Worm (Caenorhabditis elegans) whole organism, dauer: ENCODE data around the gene cysl-2.

Experiments
- unc-62 ChIP-seq: sonication (generic microtip); optimal IDR thresholded peaks from 2 replicates; lab custom pipeline; 2017; ENCODE audit warnings: missing biosample characterization, missing genetic modification reagents, missing genetic modification characterization

cysl-2 gene

DNA sequence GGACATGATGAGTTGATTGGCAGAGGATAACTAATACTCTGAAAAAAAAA is at the start of gene cysl-2:
Gene cysl-2 (minus strand): TSS at position 38 of the 50 bp plus-strand sequence.
- no peak for TF ChIP-seq unc-62 (GFP tag; lab: Kevin White, UChicago)

ce11 chrII:14540551-14540950 is 46.3 kb upstream of the cysl-2 start:
- no peak for TF ChIP-seq unc-62 (GFP tag; lab: Kevin White, UChicago)

ce11 chrII:14537728-14538127 is 43.5 kb upstream of the cysl-2 start, which contains the start of the genes clec-147 and C04H5.7:
clec-147 (minus strand) TSS chrII:14537828.
C04H5.7 (plus strand) TSS chrII:14537946.
- no peak for TF ChIP-seq unc-62 (GFP tag; lab: Kevin White, UChicago)

DNA sequence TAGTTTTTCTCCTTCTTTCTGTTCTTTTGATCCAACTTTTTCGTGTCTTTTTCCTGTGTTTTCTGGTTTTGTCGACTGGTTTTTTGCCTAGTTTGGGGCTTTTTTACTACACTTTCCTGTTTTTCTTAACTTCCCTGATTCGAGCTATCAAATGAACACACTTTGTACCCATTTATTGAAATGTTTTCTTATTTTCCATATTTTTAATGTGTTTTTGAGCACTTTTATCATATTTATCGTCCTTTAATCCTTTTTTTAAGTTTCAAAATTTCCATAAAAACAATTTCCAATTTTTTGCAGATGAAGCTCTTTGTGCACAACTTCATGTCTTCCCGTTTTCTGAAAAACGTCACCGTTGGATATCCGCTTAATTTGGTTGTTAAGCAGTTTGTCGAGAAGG is 39.7 kb upstream of the cysl-2 start, which contains the start of gene C04H5.1:
Gene C04H5.1 (plus strand): TSS at position 301 of the 400 bp plus-strand sequence.
- no peak for TF ChIP-seq unc-62 (GFP tag; lab: Kevin White, UChicago)

DNA sequence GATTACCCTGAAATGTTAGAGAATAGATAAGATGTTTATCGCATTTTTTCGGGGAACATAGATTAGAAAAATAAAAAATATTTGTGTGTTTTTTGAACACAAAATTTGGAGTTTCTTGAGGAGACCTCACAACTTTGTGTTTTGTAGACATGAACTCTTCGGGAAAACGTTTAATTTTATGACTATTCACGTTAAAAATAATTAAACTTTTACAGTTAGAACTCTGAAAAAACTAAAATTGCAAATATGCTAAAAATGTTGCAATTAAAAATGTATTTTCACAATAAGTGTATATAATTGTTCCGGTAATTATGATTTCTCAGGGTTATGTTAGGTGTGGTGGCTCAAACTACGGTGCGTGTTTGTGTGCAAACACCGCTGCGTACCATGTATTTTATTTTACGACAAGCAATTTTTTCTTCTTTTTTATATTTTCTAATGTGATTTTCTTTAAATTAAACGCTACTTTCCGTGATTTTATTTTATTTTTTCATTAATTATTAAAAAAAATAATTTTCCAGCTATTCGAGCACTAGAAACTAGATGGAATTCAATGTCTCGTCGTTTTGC is 34.1 kb upstream of the cysl-2 start, which contains the start of the genes F57C2.5 and spat-1:
Gene F57C2.5 (minus strand): TSS at position 7 of the 570 bp plus-strand sequence.
Gene spat-1 (plus strand): TSS at position 520 of the 570 bp plus-strand sequence.
- no peak for TF ChIP-seq unc-62 (GFP tag; lab: Kevin White, UChicago)

DNA sequence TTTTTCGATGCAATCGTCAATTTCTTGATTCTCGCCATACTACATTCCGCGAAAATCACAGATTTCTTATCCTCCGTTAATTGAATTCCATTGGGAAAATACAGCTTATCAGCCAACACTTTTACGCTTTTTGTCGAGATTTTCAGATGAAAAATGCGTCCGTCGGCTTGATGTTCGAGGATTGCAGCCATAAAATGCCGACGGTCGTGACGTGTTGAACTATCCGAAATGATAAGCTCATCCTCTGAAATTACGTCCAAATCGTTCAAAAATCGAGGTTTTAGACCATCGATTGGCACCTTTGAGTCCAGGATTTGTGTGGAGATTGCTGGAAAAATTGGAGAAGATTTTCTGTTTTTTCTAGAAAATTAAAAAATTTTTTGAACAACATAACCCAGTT is 32.9 kb upstream of the cysl-2 start:
- no peak for TF ChIP-seq unc-62 (GFP tag; lab: Kevin White, UChicago)

DNA sequence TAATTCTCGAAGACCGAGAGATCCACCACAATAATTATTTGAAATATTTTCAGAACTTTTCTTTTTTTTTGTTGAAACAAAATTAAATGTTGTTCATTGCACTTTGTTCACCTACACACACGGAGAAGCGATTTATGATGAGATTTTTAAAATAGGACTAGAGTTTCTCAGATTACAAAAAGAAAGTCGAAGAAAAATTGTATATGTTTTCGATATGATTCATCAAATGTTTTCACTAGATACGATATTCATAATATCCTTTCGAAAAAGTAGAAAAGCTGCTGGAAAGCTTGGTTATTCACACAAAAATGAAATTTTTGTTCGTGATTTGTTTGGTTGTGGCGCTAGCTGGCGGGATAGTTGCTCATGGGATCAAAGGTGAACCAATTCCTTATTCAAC is 30.8 kb upstream of the cysl-2 start, which contains the start of gene F57C2.4:
Gene F57C2.4 (plus strand): TSS at position 301 of the 400 bp plus-strand sequence.
- TF ChIP-seq unc-62 (GFP tag; lab: Kevin White, UChicago), result no peak

DNA sequence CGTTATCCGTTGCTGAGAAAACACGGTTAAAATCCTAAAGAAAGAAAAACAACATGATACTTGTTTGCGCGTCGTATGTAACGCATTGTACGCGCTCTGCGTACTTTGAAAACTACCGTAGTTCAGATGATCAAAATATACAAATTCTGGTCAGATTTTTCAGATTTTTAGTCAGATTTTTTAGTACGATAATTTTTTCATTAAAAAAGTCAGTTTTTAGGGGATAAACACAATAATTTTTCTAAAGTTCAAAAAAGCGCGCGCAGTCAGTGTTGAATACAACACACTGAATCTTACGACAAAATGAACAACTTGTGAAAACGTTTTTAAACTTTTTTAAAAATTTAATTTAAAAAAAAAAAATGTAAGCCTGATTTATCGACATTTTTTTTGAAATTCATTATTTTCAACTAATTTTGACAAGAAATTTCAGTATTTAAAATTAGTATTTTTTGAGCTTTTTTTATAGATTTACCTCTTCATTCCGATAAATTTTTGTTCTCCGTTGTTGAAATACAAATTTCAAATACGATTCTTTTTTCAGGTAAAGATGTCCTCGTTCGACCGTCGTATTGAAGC is 29.5 kb upstream of the cysl-2 start, which contains the start of gene pot-2:
Gene pot-2 (plus strand): TSS at position 529 of the 579 bp plus-strand sequence.
- TF ChIP-seq unc-62 (GFP tag; lab: Kevin White, UChicago), result no peak

DNA sequence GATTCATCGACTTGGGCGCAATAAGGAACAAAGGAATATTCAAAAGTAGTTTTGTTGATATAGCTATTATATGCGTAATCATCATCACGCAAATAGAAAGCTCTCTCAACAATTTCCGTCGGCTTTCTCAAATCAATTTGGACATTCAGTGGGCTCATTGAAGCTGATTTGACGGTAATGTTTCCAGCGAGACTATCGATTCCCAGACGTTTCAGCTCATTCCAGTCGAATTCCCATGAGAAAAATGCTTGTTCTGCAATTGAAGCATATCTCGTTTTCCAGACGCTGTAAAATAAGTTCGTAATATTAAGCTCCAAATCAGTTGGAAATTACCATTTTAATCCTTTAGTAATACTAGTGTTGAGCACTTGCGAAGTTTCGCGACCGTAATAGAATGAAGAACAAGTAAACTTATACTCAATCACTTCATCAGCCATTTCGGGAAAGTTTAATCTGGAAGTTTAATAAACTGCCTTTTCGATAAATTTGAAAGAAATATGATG is 28.9 kb upstream of the cysl-2 start, which contains the start of gene btb-20:
Gene btb-20 (minus strand): TSS at position 453 of the 503 bp plus-strand sequence.
- no peak for TF ChIP-seq unc-62 (GFP tag; lab: Kevin White, UChicago)

DNA sequence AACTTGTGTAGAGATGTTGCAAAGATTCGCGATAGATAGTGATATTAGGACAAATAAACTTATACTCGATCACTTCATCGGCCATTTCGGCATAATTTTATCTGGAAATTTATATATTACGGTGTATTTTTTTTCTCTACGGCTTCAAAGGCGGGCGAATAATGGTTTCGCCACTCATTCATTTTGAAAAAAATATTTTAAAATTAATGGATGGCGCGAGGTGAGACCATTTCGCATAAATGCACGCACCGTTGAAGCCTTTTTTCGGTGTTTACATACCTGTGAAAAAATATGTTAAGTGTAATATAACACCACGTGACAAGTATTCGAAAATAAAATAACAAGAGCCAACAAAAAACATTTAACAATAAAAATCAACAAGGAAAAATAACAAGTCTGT is 27.8 kb upstream of the cysl-2 start, which contains the start of gene btb-19:
Gene btb-19 (minus strand): TSS at position 101 of the 400 bp plus-strand sequence.
- TF ChIP-seq unc-62 (GFP tag; lab: Kevin White, UChicago), result no peak

ce11 chrII:14515017-14515416 is 20.8 kb upstream of the cysl-2 start, which contains the start of gene K10H10.9:
K10H10.9 (minus strand) TSS chrII:14515117.
- TF ChIP-seq unc-62 (GFP tag; lab: Kevin White, UChicago), result no peak

ce11 chrII:14511189-14511588 is 16.9 kb upstream of the cysl-2 start, which contains the start of gene K10H10.13:
K10H10.13 (minus strand) TSS chrII:14511289.
- no peak for TF ChIP-seq unc-62 (GFP tag; lab: Kevin White, UChicago)

- TF ChIP-seq unc-62 (GFP tag; lab: Kevin White, UChicago), result no peak
Measured at ce11 chrII:14510162-14510561, 15.9 kb upstream of the cysl-2 start.

DNA sequence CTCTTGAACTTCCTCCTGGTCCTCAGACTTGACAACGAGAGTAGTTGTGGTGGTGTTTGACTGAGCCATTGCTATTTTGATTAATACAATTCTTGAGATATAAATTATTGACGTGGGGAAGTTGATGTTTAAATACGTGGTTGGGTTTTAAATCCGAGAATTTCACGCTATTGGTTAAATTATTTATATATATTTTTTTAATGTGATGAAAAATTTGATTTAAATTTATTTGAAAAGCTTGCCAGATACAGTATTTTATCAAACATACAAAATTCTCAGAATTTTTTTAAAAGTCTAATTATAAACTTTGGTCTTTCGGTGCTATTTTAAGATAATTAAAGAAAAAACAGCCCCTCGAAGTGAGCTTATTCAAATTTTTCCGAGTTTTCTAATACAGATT is 13.3 kb upstream of the cysl-2 start, which contains the start of the genes K10H10.7 and K10H10.10:
Gene K10H10.7 (minus strand): TSS at position 101 of the 400 bp plus-strand sequence.
Gene K10H10.10 (plus strand): TSS at position 204 of the 400 bp plus-strand sequence.
- TF ChIP-seq unc-62 (GFP tag; lab: Kevin White, UChicago), result no peak

- no peak for TF ChIP-seq unc-62 (GFP tag; lab: Kevin White, UChicago)
Measured at ce11 chrII:14506245-14506644, 12.0 kb upstream of the cysl-2 start, which contains the start of gene K10H10.12. K10H10.12 (minus strand) TSS chrII:14506345.

- TF ChIP-seq unc-62 (GFP tag; lab: Kevin White, UChicago), result no peak
Measured at ce11 chrII:14502997-14503396, 8.7 kb upstream of the cysl-2 start, which contains the start of gene K10H10.6. K10H10.6 (plus strand) TSS chrII:14503297.
